Worm (Caenorhabditis elegans): ENCODE results near the gene R08A2.9.

R08A2.9 gene

ce11 chrV:14689060-14689750, 18.9 kb upstream of the R08A2.9 start, which contains the start of gene gasr-8 (continued):
- no peak for TF ChIP-seq ahr-1 (tag; optimal IDR thresholded peaks at IDR 0.05)
- no peak for TF ChIP-seq fkh-10 (GFP tag; optimal IDR thresholded peaks at IDR 0.05)
- TF ChIP-seq gmeb-2 (tag; optimal IDR thresholded peaks at IDR 0.05): peak; percentile 57
- TF ChIP-seq unc-42 (tag; optimal IDR thresholded peaks at IDR 0.05): no peak
- peak; percentile 13 for TF ChIP-seq K02D7.2 (tag; optimal IDR thresholded peaks at IDR 0.05)
- peak; percentile 57 for TF ChIP-seq che-1 (tag; optimal IDR thresholded peaks at IDR 0.05)
- TF ChIP-seq sdc-2 (tag; optimal IDR thresholded peaks at IDR 0.05): no peak
- no peak for TF ChIP-seq ceh-34 (tag; optimal IDR thresholded peaks at IDR 0.05)
- peak; percentile 15 for TF ChIP-seq fax-1 (tag; optimal IDR thresholded peaks at IDR 0.05)
- peak; percentile 24 for TF ChIP-seq C08G9.2 (tag; optimal IDR thresholded peaks at IDR 0.05)
- no peak for TF ChIP-seq lin-11 (tag; optimal IDR thresholded peaks at IDR 0.05)
- TF ChIP-seq ceh-6 (GFP tag; optimal IDR thresholded peaks at IDR 0.05): peak; percentile 20
- no peak for TF ChIP-seq tbx-7 (tag; optimal IDR thresholded peaks at IDR 0.05)
- no peak for TF ChIP-seq pros-1 (tag; optimal IDR thresholded peaks at IDR 0.05)
- no peak for TF ChIP-seq eyg-1 (tag; optimal IDR thresholded peaks at IDR 0.05)
- TF ChIP-seq ttx-3 (tag; optimal IDR thresholded peaks at IDR 0.05): no peak
- no peak for TF ChIP-seq ceh-45 (GFP tag; IDR thresholded peaks at IDR 0.05)

- TF ChIP-seq ceh-18 (tag; optimal IDR thresholded peaks at IDR 0.05): peak; percentile 30
- no peak for TF ChIP-seq ama-1 (optimal IDR thresholded peaks at IDR 0.05)
- peak; percentile 44 for TF ChIP-seq unc-55 (GFP tag; optimal IDR thresholded peaks at IDR 0.05)
Measured at ce11 chrV:14695713-14696112, 12.3 kb upstream of the R08A2.9 start.

ce11 chrV:14696604-14697307, 11.3 kb upstream of the R08A2.9 start, which contains the start of gene unc-112:
Gene unc-112 (minus strand): TSS chrV:14696654.
- TF ChIP-seq fax-1 (tag; optimal IDR thresholded peaks at IDR 0.05) (peak; percentile 30), ceh-2 (tag; optimal IDR thresholded peaks at IDR 0.05) (peak; percentile 68), npax-4 (tag; optimal IDR thresholded peaks at IDR 0.05) (no peak), nhr-232 (tag; optimal IDR thresholded peaks at IDR 0.05) (no peak), ref-2 (tag; optimal IDR thresholded peaks at IDR 0.05) (peak; percentile 89), mec-3 (tag; optimal IDR thresholded peaks at IDR 0.05; ENCODE audit: borderline replicate concordance) (no peak), ceh-9 (tag; optimal IDR thresholded peaks at IDR 0.05) (no peak), ahr-1 (tag; optimal IDR thresholded peaks at IDR 0.05) (no peak), hlh-15 (tag; optimal IDR thresholded peaks at IDR 0.05) (no peak), zip-5 (tag; optimal IDR thresholded peaks at IDR 0.05) (no peak), fkh-10 (GFP tag; optimal IDR thresholded peaks at IDR 0.05) (no peak), pqm-1 (tag; optimal IDR thresholded peaks at IDR 0.05) (no peak), sdc-2 (tag; optimal IDR thresholded peaks at IDR 0.05) (peak; percentile 67), madf-2 (tag; optimal IDR thresholded peaks at IDR 0.05) (no peak), pros-1 (tag; optimal IDR thresholded peaks at IDR 0.05) (peak; percentile 32), elt-2 (tag; optimal IDR thresholded peaks at IDR 0.05) (no peak), ceh-6 (GFP tag; optimal IDR thresholded peaks at IDR 0.05) (peak; percentile 20), ceh-19 (GFP tag; optimal IDR thresholded peaks at IDR 0.05) (peak; percentile 67), ceh-45 (GFP tag; IDR thresholded peaks at IDR 0.05) (no peak), dve-1 (tag; optimal IDR thresholded peaks at IDR 0.05) (no peak), syd-9 (tag; optimal IDR thresholded peaks at IDR 0.05) (peak; percentile 80), K09A11.1 (tag; optimal IDR thresholded peaks at IDR 0.05; ENCODE audit: insufficient read depth) (peak; percentile 27), ztf-16 (tag; optimal IDR thresholded peaks at IDR 0.05) (peak; percentile 17), ceh-30 (tag; optimal IDR thresholded peaks at IDR 0.05) (peak; percentile 81), ceh-14 (tag; optimal IDR thresholded peaks at IDR 0.05) (peak; percentile 51), che-1 (tag; optimal IDR thresholded peaks at IDR 0.05) (peak; percentile 32), lim-6 (tag; optimal IDR thresholded peaks at IDR 0.05) (no peak), C38D4.7 (GFP tag; optimal IDR thresholded peaks at IDR 0.05) (peak; percentile 6), elt-4 (tag; optimal IDR thresholded peaks at IDR 0.05) (no peak), hlh-6 (tag; optimal IDR thresholded peaks at IDR 0.05) (no peak), lin-11 (tag; optimal IDR thresholded peaks at IDR 0.05) (no peak), nfya-1 (tag; optimal IDR thresholded peaks at IDR 0.05) (peak; percentile 93), hlh-30 (tag; optimal IDR thresholded peaks at IDR 0.05; ENCODE audit: insufficient read depth) (peak; percentile 61), eyg-1 (tag; optimal IDR thresholded peaks at IDR 0.05) (peak; percentile 24), ceh-18 (tag; optimal IDR thresholded peaks at IDR 0.05) (peak; percentile 95), sox-2 (GFP tag; IDR thresholded peaks at IDR 0.05) (no peak), unc-42 (tag; optimal IDR thresholded peaks at IDR 0.05) (peak; percentile 58)

Data from whole organism, late embryonic.